4 worm cellular contexts compared by ENCODE assay signal in the genomic region with DNA sequence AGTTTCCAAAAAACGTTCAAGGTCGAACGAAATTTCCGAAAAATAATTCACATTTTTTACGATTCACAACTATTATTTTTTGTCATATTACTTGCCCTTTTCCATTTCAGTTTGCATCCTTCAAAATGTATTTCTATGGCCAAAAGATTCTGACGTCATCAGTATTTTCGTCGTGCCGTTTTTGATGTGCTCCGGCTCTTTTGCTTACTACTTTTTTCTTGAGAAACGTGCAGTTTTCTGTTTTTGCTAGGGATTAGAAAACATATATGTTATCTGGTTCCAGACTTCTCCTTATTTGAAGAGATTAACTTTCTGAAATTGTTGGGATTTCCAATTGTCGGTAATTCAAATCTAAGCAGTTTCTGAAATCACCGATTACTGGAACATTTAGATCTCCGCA.
A peak's percentile ranks its signal among the peaks of the same experiment; 100 is the strongest.
TF ChIP-seq lines count a peak whose summit lies in the region.

No protein-coding gene starts in this region.

TF ChIP-seq in whole organism, L1 larva, 84 proteins besides CTCF, POLR2A, EP300 and RAD21:
- TF ChIP-seq lin-35 (GFP tag; optimal IDR thresholded peaks at IDR 0.05; lab: Kevin White, UChicago): no peak
- TF ChIP-seq snpc-4 (tag; optimal IDR thresholded peaks at IDR 0.05; lab: Kevin White, UChicago): no peak
- TF ChIP-seq mef-2 (tag; optimal IDR thresholded peaks at IDR 0.05; lab: Kevin White, UChicago): no peak
- TF ChIP-seq elt-3 (tag; optimal IDR thresholded peaks at IDR 0.05; lab: Kevin White, UChicago): no peak
- TF ChIP-seq F16B12.6 (tag; optimal IDR thresholded peaks at IDR 0.05; lab: Kevin White, UChicago): no peak
- no peak for TF ChIP-seq irx-1 (tag; optimal IDR thresholded peaks at IDR 0.05; lab: Kevin White, UChicago)
- peak; percentile 31 for TF ChIP-seq pax-3 (tag; optimal IDR thresholded peaks at IDR 0.05; lab: Kevin White, UChicago)
- TF ChIP-seq hpl-2 (GFP tag; optimal IDR thresholded peaks at IDR 0.05; lab: Kevin White, UChicago): no peak
- TF ChIP-seq ztf-11 (tag; optimal IDR thresholded peaks at IDR 0.05; lab: Kevin White, UChicago): no peak
- no peak for TF ChIP-seq C16A3.4 (tag; optimal IDR thresholded peaks at IDR 0.05; lab: Kevin White, UChicago)
- peak; percentile 33 for TF ChIP-seq lin-14 (GFP tag; optimal IDR thresholded peaks at IDR 0.05; lab: Kevin White, UChicago)
- peak; percentile 32 for TF ChIP-seq dsc-1 (tag; optimal IDR thresholded peaks at IDR 0.05; lab: Kevin White, UChicago)
- TF ChIP-seq skn-1 (tag; optimal IDR thresholded peaks at IDR 0.05; lab: Kevin White, UChicago): no peak
- no peak for TF ChIP-seq vab-15 (tag; optimal IDR thresholded peaks at IDR 0.05; lab: Kevin White, UChicago)
- TF ChIP-seq unc-62 (GFP tag; optimal IDR thresholded peaks at IDR 0.05; lab: Kevin White, UChicago): no peak
- TF ChIP-seq nhr-237 (tag; optimal IDR thresholded peaks at IDR 0.05; lab: Kevin White, UChicago): no peak
- no peak for TF ChIP-seq grh-1 (GFP tag; IDR thresholded peaks at IDR 0.05; lab: Robert Waterston, UW)
- no peak for TF ChIP-seq unc-130 (tag; optimal IDR thresholded peaks at IDR 0.05; lab: Kevin White, UChicago)
- peak; percentile 27 for TF ChIP-seq egl-13 (tag; optimal IDR thresholded peaks at IDR 0.05; lab: Kevin White, UChicago)
- TF ChIP-seq nhr-84 (tag; optimal IDR thresholded peaks at IDR 0.05; lab: Kevin White, UChicago): no peak
- TF ChIP-seq aly-2 (tag; optimal IDR thresholded peaks at IDR 0.05; lab: Kevin White, UChicago): no peak

TF ChIP-seq in whole organism, L2 larva, 48 proteins besides CTCF, POLR2A, EP300 and RAD21:
- no peak for TF ChIP-seq snpc-4 (tag; optimal IDR thresholded peaks at IDR 0.05; lab: Kevin White, UChicago)
- peak; percentile 24 for TF ChIP-seq unc-55 (GFP tag; optimal IDR thresholded peaks at IDR 0.05; lab: Kevin White, UChicago)

TF ChIP-seq in whole organism, L3 larva, 47 proteins besides CTCF, POLR2A, EP300 and RAD21:
- TF ChIP-seq nhr-23 (tag; optimal IDR thresholded peaks at IDR 0.05; lab: Kevin White, UChicago) (no peak), nfya-1 (tag; optimal IDR thresholded peaks at IDR 0.05; lab: Kevin White, UChicago; ENCODE audit: insufficient read depth) (peak; percentile 14)

TF ChIP-seq in whole organism, L4 larva, 104 proteins besides CTCF, POLR2A, EP300 and RAD21:
- TF ChIP-seq Y105C5A.15 (GFP tag; IDR thresholded peaks at IDR 0.05; lab: Robert Waterston, UW) (no peak), nhr-28 (tag; optimal IDR thresholded peaks at IDR 0.05; lab: Kevin White, UChicago) (no peak), set-16 (GFP tag; IDR thresholded peaks at IDR 0.05; lab: Robert Waterston, UW) (no peak), duxl-1 (tag; optimal IDR thresholded peaks at IDR 0.05; lab: Kevin White, UChicago; ENCODE audit: poor library complexity) (no peak), nhr-76 (tag; optimal IDR thresholded peaks at IDR 0.05; lab: Kevin White, UChicago) (no peak), snpc-4 (tag; optimal IDR thresholded peaks at IDR 0.05; lab: Kevin White, UChicago) (no peak), dve-1 (tag; optimal IDR thresholded peaks at IDR 0.05; lab: Kevin White, UChicago; ENCODE audit: insufficient read depth) (no peak), unc-39 (tag; optimal IDR thresholded peaks at IDR 0.05; lab: Kevin White, UChicago) (no peak), nhr-48 (tag; optimal IDR thresholded peaks at IDR 0.05; lab: Kevin White, UChicago) (no peak), aha-1 (tag; lab: Kevin White, UChicago) (peak; percentile 97), T20F7.1 (GFP tag; optimal IDR thresholded peaks at IDR 0.05; lab: Kevin White, UChicago) (no peak), hif-1 (tag; optimal IDR thresholded peaks at IDR 0.05; lab: Kevin White, UChicago) (peak in 1 of 2 experiments; percentile 95), lsy-2 (tag; optimal IDR thresholded peaks at IDR 0.05; lab: Kevin White, UChicago) (peak in 1 of 2 experiments; percentile 26)

Comparison
In these comparisons a context has a peak if more than half of its experiments do, and no peak if none do; other contexts are left out.
1. Of the 29 proteins assayed by ChIP-seq in both whole organism, L4 larva and whole organism, L1 larva: peak only in whole organism, L4 larva: aha-1; only in whole organism, L1 larva: none; in both: none; in neither: 27; mixed calls (peak in some experiments, not most) for 1.